Worm (Caenorhabditis elegans): Measurements from ENCODE around the gene K07C11.10.

K07C11.10 gene

ce11 chrV:8228712-8229119 lies 2.0 kb upstream of the K07C11.10 start (continued):
- TF ChIP-seq somi-1 (GFP tag; optimal IDR thresholded peaks at IDR 0.05) (peak; percentile 80), let-607 (tag; optimal IDR thresholded peaks at IDR 0.05) (peak; percentile 19 to 22), nhr-27 (tag; optimal IDR thresholded peaks at IDR 0.05) (peak; percentile 23), rcor-1 (GFP tag; IDR thresholded peaks at IDR 0.05) (peak; percentile 95), tlf-1 (GFP tag; optimal IDR thresholded peaks at IDR 0.05) (peak; percentile 69), unc-62 (GFP tag; optimal IDR thresholded peaks at IDR 0.05) (no peak)

ce11 chrV:8224634-8225033 lies 2.1 kb downstream of the K07C11.10 start, which contains the start of gene pax-1:
pax-1 (plus strand) TSS chrV:8224934.
- TF ChIP-seq mes-4 (tag; optimal IDR thresholded peaks at IDR 0.05) (no peak), B0035.1 (tag; optimal IDR thresholded peaks at IDR 0.05) (no peak), dpff-1 (tag; optimal IDR thresholded peaks at IDR 0.05) (no peak), lag-1 (GFP tag; IDR thresholded peaks at IDR 0.05) (no peak), zfh-2 (GFP tag; conservative IDR thresholded peaks at IDR 0.05) (no peak), egl-44 (GFP tag; IDR thresholded peaks at IDR 0.05) (no peak), atf-7 (tag; optimal IDR thresholded peaks at IDR 0.05) (no peak), xnd-1 (tag; optimal IDR thresholded peaks at IDR 0.05) (no peak), cebp-2 (GFP tag; IDR thresholded peaks at IDR 0.05) (no peak), hmg-20 (GFP tag; IDR thresholded peaks at IDR 0.05) (no peak), K12H6.12 (tag; optimal IDR thresholded peaks at IDR 0.05) (no peak), B0019.2 (GFP tag; conservative IDR thresholded peaks at IDR 0.05) (no peak)

- TF ChIP-seq hlh-12 (tag; optimal IDR thresholded peaks at IDR 0.05) = no peak
- peak; percentile 80 for TF ChIP-seq hrde-1 (tag; optimal IDR thresholded peaks at IDR 0.05; ENCODE audit: borderline replicate concordance)
- TF ChIP-seq athp-1 (tag; optimal IDR thresholded peaks at IDR 0.05) = peak; percentile 43
- TF ChIP-seq F55B11.4 (tag; optimal IDR thresholded peaks at IDR 0.05; ENCODE audit: borderline replicate concordance, insufficient read depth) = no peak
- no peak for TF ChIP-seq lin-54 (GFP tag; optimal IDR thresholded peaks at IDR 0.05)
- TF ChIP-seq egl-18 (GFP tag; IDR thresholded peaks at IDR 0.05) = no peak
- TF ChIP-seq snpc-1.3 (tag; optimal IDR thresholded peaks at IDR 0.05; ENCODE audit: insufficient read depth) = no peak
- TF ChIP-seq rcor-1 (GFP tag; IDR thresholded peaks at IDR 0.05) = no peak
- TF ChIP-seq B0019.2 (GFP tag; conservative IDR thresholded peaks at IDR 0.05) = no peak
- TF ChIP-seq attf-6 (GFP tag; IDR thresholded peaks at IDR 0.05) = peak; percentile 62; the same call in 1 of the 2 replicates
- 0 out of 2 replicates have a peak, but pooled peaks have one; percentile 19 for TF ChIP-seq F37B4.10 (GFP tag; IDR thresholded peaks at IDR 0.05)
- TF ChIP-seq hsf-1 (GFP tag; IDR thresholded peaks at IDR 0.05) = peak; percentile 72; the same call in 1 of the 2 replicates
- TF ChIP-seq bed-2 (GFP tag; IDR thresholded peaks at IDR 0.05) = no peak
- no peak for TF ChIP-seq akir-1 (GFP tag; optimal IDR thresholded peaks at IDR 0.05)
- no peak for TF ChIP-seq sptf-2 (GFP tag; optimal IDR thresholded peaks at IDR 0.05)
- TF ChIP-seq ceh-27 (GFP tag; optimal IDR thresholded peaks at IDR 0.05) = no peak
- no peak for TF ChIP-seq zfh-2 (GFP tag; conservative IDR thresholded peaks at IDR 0.05)
- no peak for TF ChIP-seq ztf-28 (GFP tag; IDR thresholded peaks at IDR 0.05)
- TF ChIP-seq ztf-26 (tag; optimal IDR thresholded peaks at IDR 0.05) = no peak
- TF ChIP-seq C06A6.2 (GFP tag; conservative IDR thresholded peaks at IDR 0.05) = no peak
- no peak for TF ChIP-seq nhr-120 (GFP tag; IDR thresholded peaks at IDR 0.05)
- TF ChIP-seq B0261.1 (tag; optimal IDR thresholded peaks at IDR 0.05) = no peak
- no peak for TF ChIP-seq ztf-18 (tag; optimal IDR thresholded peaks at IDR 0.05)
- TF ChIP-seq madf-3 (GFP tag; IDR thresholded peaks at IDR 0.05) = no peak
- TF ChIP-seq F49E8.2 (tag; optimal IDR thresholded peaks at IDR 0.05; ENCODE audit: insufficient read depth) = no peak
- TF ChIP-seq nfyb-1 (GFP tag; IDR thresholded peaks at IDR 0.05) = 0 out of 2 replicates have a peak, but pooled peaks have one; percentile 53
- TF ChIP-seq fkh-3 (tag; optimal IDR thresholded peaks at IDR 0.05) = no peak
- no peak for TF ChIP-seq ama-1 (optimal IDR thresholded peaks at IDR 0.05)
- no peak for TF ChIP-seq ama-1 (GFP tag; optimal IDR thresholded peaks at IDR 0.05)
- TF ChIP-seq aptf-2 (GFP tag; conservative IDR thresholded peaks at IDR 0.05) = no peak
- TF ChIP-seq lsl-1 (GFP tag; optimal IDR thresholded peaks at IDR 0.05) = peak; percentile 10
Observed at ce11 chrV:8223417-8223816, 3.3 kb downstream of the K07C11.10 start.

Measured in whole organism, young adult.